Worm (Caenorhabditis elegans): ENCODE measurements around the gene F22F7.3.

DNA sequence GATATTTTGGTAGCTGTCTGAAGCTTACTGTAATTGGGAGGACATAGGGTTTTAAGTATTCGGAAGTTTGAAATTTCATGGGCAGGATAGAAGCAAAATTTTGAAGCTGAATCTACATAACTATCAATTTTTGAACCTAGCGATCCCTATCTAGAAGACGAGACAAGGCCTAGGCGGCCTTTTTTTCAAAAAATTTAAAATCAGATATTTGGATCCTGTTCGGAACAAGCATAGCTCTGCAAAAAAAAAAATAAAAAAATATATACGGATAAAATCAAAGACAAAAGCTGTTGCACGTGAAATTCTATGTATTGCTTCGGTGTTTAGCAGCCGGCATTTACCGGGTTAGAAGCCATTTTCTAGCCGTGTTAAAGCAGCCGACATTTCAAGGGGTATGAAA lies 15.3 kb upstream of the F22F7.3 start, which contains the start of gene F36F12.2:
- TF ChIP-seq lin-13 (tag; optimal IDR thresholded peaks at IDR 0.05) (no peak), elt-1 (tag; optimal IDR thresholded peaks at IDR 0.05; ENCODE audit: borderline replicate concordance, insufficient read depth) (no peak), sptf-1 (tag; optimal IDR thresholded peaks at IDR 0.05) (no peak), ztf-11 (tag; optimal IDR thresholded peaks at IDR 0.05) (no peak), elt-3 (tag; optimal IDR thresholded peaks at IDR 0.05) (no peak), unc-62 (GFP tag; optimal IDR thresholded peaks at IDR 0.05) (no peak), blmp-1 (tag; optimal IDR thresholded peaks at IDR 0.05) (no peak), nhr-28 (tag; optimal IDR thresholded peaks at IDR 0.05) (no peak), nhr-237 (tag; optimal IDR thresholded peaks at IDR 0.05) (no peak)
